Worm (Caenorhabditis elegans) whole organism, late embryonic: ENCODE data around the gene srg-9.

Experiments
- C38D4.7 ChIP-seq: fragments of 200-800 bp; sonication (Bioruptor generic); optimal IDR thresholded peaks from 2 replicates; lab custom pipeline; 2018; ENCODE audit warnings: mild to moderate bottlenecking, missing genetic modification characterization, moderate library complexity, missing compliant biosample characterization
- F13H6.1 ChIP-seq: sonication (generic microtip); optimal IDR thresholded peaks from 2 replicates; lab custom pipeline; 2016; ENCODE audit warnings: missing genetic modification characterization, missing compliant biosample characterization
- K02D7.2 ChIP-seq: sonication (generic microtip); optimal IDR thresholded peaks from 2 replicates; lab custom pipeline; 2017; ENCODE audit warnings: mild to moderate bottlenecking, missing genetic modification characterization, missing compliant biosample characterization
- K09A11.1 ChIP-seq: sonication (generic microtip); optimal IDR thresholded peaks from 2 replicates; lab custom pipeline; 2017; ENCODE audit warnings: antibody characterized with exemption, mild to moderate bottlenecking, missing genetic modification characterization, missing compliant biosample characterization; ENCODE audit not compliant: insufficient read depth
- Y22D7AL.16 ChIP-seq: sonication (generic microtip); optimal IDR thresholded peaks from 2 replicates; lab custom pipeline; 2016; ENCODE audit warnings: missing genetic modification characterization, missing compliant biosample characterization
- ahr-1 ChIP-seq: sonication (generic microtip); optimal IDR thresholded peaks from 2 replicates; lab custom pipeline; 2016; ENCODE audit warnings: missing genetic modification characterization, missing compliant biosample characterization
- ama-1 ChIP-seq: fragments of 150-350 bp; optimal IDR thresholded peaks from 2 replicates; lab custom pipeline; 2014
- ceh-18 ChIP-seq: sonication (generic microtip); optimal IDR thresholded peaks from 2 replicates; lab custom pipeline; 2016; ENCODE audit warnings: missing genetic modification characterization, missing compliant biosample characterization
- ceh-19 ChIP-seq: fragments of 200-800 bp; sonication (Bioruptor generic); optimal IDR thresholded peaks from 2 replicates; lab custom pipeline; 2018; ENCODE audit warnings: mild to moderate bottlenecking, missing genetic modification characterization, missing compliant biosample characterization
- ceh-2 ChIP-seq: sonication (generic microtip); optimal IDR thresholded peaks from 2 replicates; lab custom pipeline; 2016; ENCODE audit warnings: missing genotype, missing genetic modification characterization, missing compliant biosample characterization
- ceh-24 ChIP-seq: sonication (generic microtip); optimal IDR thresholded peaks from 2 replicates; lab custom pipeline; 2016; ENCODE audit warnings: mild to moderate bottlenecking, missing genetic modification characterization, missing compliant biosample characterization
- ceh-34 ChIP-seq: sonication (generic microtip); optimal IDR thresholded peaks from 2 replicates; lab custom pipeline; 2016; ENCODE audit warnings: mild to moderate bottlenecking, missing genetic modification characterization, missing compliant biosample characterization
- ceh-45 ChIP-seq: fragments of 200-800 bp; sonication (Bioruptor generic); IDR thresholded peaks from 2 replicates; pipeline ENCODE4 v1.3.6; 2022; ENCODE audit warnings: missing genetic modification reagents, missing genetic modification characterization, missing compliant biosample characterization
- ceh-48 ChIP-seq: sonication (generic microtip); optimal IDR thresholded peaks from 2 replicates; lab custom pipeline; 2016; ENCODE audit warnings: missing genetic modification characterization, inconsistent platforms, missing compliant biosample characterization
- ceh-6 ChIP-seq: fragments of 200-800 bp; sonication (Bioruptor generic); optimal IDR thresholded peaks from 2 replicates; lab custom pipeline; 2018; ENCODE audit warnings: mild to moderate bottlenecking, missing genetic modification characterization, missing compliant biosample characterization
- che-1 ChIP-seq: sonication (generic microtip); optimal IDR thresholded peaks from 2 replicates; lab custom pipeline; 2016; ENCODE audit warnings: mild to moderate bottlenecking, missing genetic modification characterization, missing compliant biosample characterization
- dmd-4 ChIP-seq: sonication (generic microtip); optimal IDR thresholded peaks from 2 replicates; lab custom pipeline; 2016; ENCODE audit warnings: borderline replicate concordance, missing genetic modification characterization, missing compliant biosample characterization
- elt-2 ChIP-seq: sonication (generic microtip); optimal IDR thresholded peaks from 2 replicates; lab custom pipeline; 2016; ENCODE audit warnings: missing genetic modification reagents, missing genetic modification characterization, missing compliant biosample characterization
- elt-4 ChIP-seq: sonication (generic microtip); optimal IDR thresholded peaks from 2 replicates; lab custom pipeline; 2016; ENCODE audit warnings: missing genetic modification characterization, missing compliant biosample characterization
- ets-4 ChIP-seq: sonication (generic microtip); optimal IDR thresholded peaks from 2 replicates; lab custom pipeline; 2016; ENCODE audit warnings: missing genetic modification characterization, missing compliant biosample characterization
- eyg-1 ChIP-seq: sonication (generic microtip); optimal IDR thresholded peaks from 2 replicates; lab custom pipeline; 2016; ENCODE audit warnings: missing genotype, missing genetic modification characterization, missing compliant biosample characterization
- fkh-10 ChIP-seq: fragments of 150-350 bp; optimal IDR thresholded peaks from 2 replicates; lab custom pipeline; 2014; ENCODE audit warnings: missing biosample characterization, missing genetic modification reagents, missing genetic modification characterization
- hlh-13 ChIP-seq: fragments of 200-800 bp; sonication (Bioruptor generic); optimal IDR thresholded peaks from 2 replicates; lab custom pipeline; 2018; ENCODE audit warnings: mild to moderate bottlenecking, missing genetic modification characterization, missing compliant biosample characterization
- hlh-15 ChIP-seq: sonication (generic microtip); optimal IDR thresholded peaks from 2 replicates; lab custom pipeline; 2016; ENCODE audit warnings: missing genetic modification characterization, missing compliant biosample characterization
- hlh-30 ChIP-seq: sonication (generic microtip); optimal IDR thresholded peaks from 2 replicates; lab custom pipeline; 2017; ENCODE audit warnings: antibody characterized with exemption, missing genetic modification characterization, missing compliant biosample characterization; ENCODE audit not compliant: insufficient read depth
- hlh-6 ChIP-seq: sonication (generic microtip); optimal IDR thresholded peaks from 2 replicates; lab custom pipeline; 2016; ENCODE audit warnings: missing genotype, missing genetic modification characterization, missing compliant biosample characterization
- hlh-8 ChIP-seq: sonication (generic microtip); optimal IDR thresholded peaks from 2 replicates; lab custom pipeline; 2016; ENCODE audit warnings: missing genotype, missing genetic modification characterization, missing compliant biosample characterization
- lim-6 ChIP-seq: sonication (generic microtip); optimal IDR thresholded peaks from 2 replicates; lab custom pipeline; 2016; ENCODE audit warnings: missing genetic modification characterization, missing compliant biosample characterization
- nfya-1 ChIP-seq: sonication (generic microtip); optimal IDR thresholded peaks from 2 replicates; lab custom pipeline; 2017; ENCODE audit warnings: missing genetic modification characterization, mild to moderate bottlenecking, missing compliant biosample characterization, antibody characterized with exemption, moderate library complexity
- nhr-11 ChIP-seq: fragments of 150-350 bp; optimal IDR thresholded peaks from 2 replicates; lab custom pipeline; 2014; ENCODE audit warnings: missing biosample characterization, missing genetic modification characterization
- nhr-232 ChIP-seq: sonication (generic microtip); optimal IDR thresholded peaks from 2 replicates; lab custom pipeline; 2016; ENCODE audit warnings: missing genetic modification characterization, missing compliant biosample characterization
- odd-2 ChIP-seq: sonication (generic microtip); optimal IDR thresholded peaks from 2 replicates; lab custom pipeline; 2017; ENCODE audit warnings: antibody characterized with exemption, mild to moderate bottlenecking, missing genetic modification characterization, missing compliant biosample characterization
- pag-3 ChIP-seq: sonication (generic microtip); optimal IDR thresholded peaks from 2 replicates; lab custom pipeline; 2016; ENCODE audit warnings: missing compliant biosample characterization, missing genetic modification characterization, borderline replicate concordance
- pat-9 ChIP-seq: fragments of 200-800 bp; sonication (Bioruptor generic); optimal IDR thresholded peaks from 2 replicates; lab custom pipeline; 2018; ENCODE audit warnings: mild to moderate bottlenecking, missing genetic modification characterization, moderate library complexity, missing compliant biosample characterization
- pha-2 ChIP-seq: sonication (generic microtip); optimal IDR thresholded peaks from 2 replicates; lab custom pipeline; 2017; ENCODE audit warnings: mild to moderate bottlenecking, missing genetic modification characterization, missing compliant biosample characterization
- pqm-1 ChIP-seq: sonication (generic microtip); optimal IDR thresholded peaks from 2 replicates; lab custom pipeline; 2016; ENCODE audit warnings: missing genetic modification characterization, missing compliant biosample characterization
- pros-1 ChIP-seq: fragments of 150-350 bp; optimal IDR thresholded peaks from 2 replicates; lab custom pipeline; 2014; ENCODE audit warnings: missing biosample characterization, missing genetic modification reagents, missing genetic modification characterization
- ref-2 ChIP-seq: sonication (generic microtip); optimal IDR thresholded peaks from 2 replicates; lab custom pipeline; 2016; ENCODE audit warnings: missing genetic modification characterization, missing compliant biosample characterization
- sox-4 ChIP-seq: sonication (generic microtip); optimal IDR thresholded peaks from 2 replicates; lab custom pipeline; 2017; ENCODE audit warnings: mild to moderate bottlenecking, missing genetic modification characterization, inconsistent platforms, missing compliant biosample characterization
- tbx-2 ChIP-seq: sonication (generic microtip); optimal IDR thresholded peaks from 2 replicates; lab custom pipeline; 2016; ENCODE audit warnings: missing genetic modification characterization, missing compliant biosample characterization
- ttx-3 ChIP-seq: sonication (generic microtip); optimal IDR thresholded peaks from 2 replicates; lab custom pipeline; 2016; ENCODE audit warnings: missing genetic modification reagents, missing genetic modification characterization, missing compliant biosample characterization
- unc-3 ChIP-seq, 2 experiments: fragments of 200-800 bp in 1 of 2; sonication (Bioruptor generic) in 1 of 2; sonication (generic microtip) in 1 of 2; conservative IDR thresholded peaks in 1 of 2; optimal IDR thresholded peaks in 1 of 2; 2 replicates each; pipeline versions ENCODE4 v1.3.6 to Lab custom; 2016 to 2022; ENCODE audit warnings: missing compliant biosample characterization in 2 of 2, missing genetic modification characterization in 2 of 2, missing genetic modification reagents in 1 of 2
- unc-55 ChIP-seq: sonication (generic microtip); optimal IDR thresholded peaks from 2 replicates; lab custom pipeline; 2017; ENCODE audit warnings: missing biosample characterization, missing genetic modification reagents, missing genetic modification characterization
- unc-86 ChIP-seq: sonication (generic microtip); optimal IDR thresholded peaks from 2 replicates; lab custom pipeline; 2016; ENCODE audit warnings: missing genetic modification characterization, missing compliant biosample characterization
- zip-5 ChIP-seq: sonication (generic microtip); optimal IDR thresholded peaks from 2 replicates; lab custom pipeline; 2016; ENCODE audit warnings: missing genetic modification characterization, missing compliant biosample characterization
- ztf-16 ChIP-seq: sonication (generic microtip); optimal IDR thresholded peaks from 2 replicates; lab custom pipeline; 2017; ENCODE audit warnings: missing genetic modification characterization, missing compliant biosample characterization

srg-9 gene

ce11 chrIII:6256675-6257074 lies at the start of gene srg-9:
srg-9 (minus strand) TSS chrIII:6256775.
- no peak for TF ChIP-seq ceh-18 (tag; lab: Kevin White, UChicago)
- TF ChIP-seq pha-2 (tag; lab: Kevin White, UChicago): no peak
- TF ChIP-seq ztf-16: no peak
- no peak for TF ChIP-seq ceh-34
- no peak for TF ChIP-seq lim-6 (tag; lab: Kevin White, UChicago)
- TF ChIP-seq sox-4 (tag; lab: Kevin White, UChicago): no peak
- TF ChIP-seq zip-5 (tag; lab: Kevin White, UChicago): no peak
- TF ChIP-seq ets-4: no peak
- no peak for TF ChIP-seq hlh-30 (tag; lab: Kevin White, UChicago)
- TF ChIP-seq hlh-13 (GFP tag; lab: Kevin White, UChicago): no peak
- TF ChIP-seq unc-3 (GFP tag; conservative IDR thresholded peaks at IDR 0.05; lab: Robert Waterston, UW): no peak
- TF ChIP-seq unc-3 (tag; optimal IDR thresholded peaks at IDR 0.05; lab: Kevin White, UChicago): no peak
- no peak for TF ChIP-seq ceh-24 (tag; lab: Kevin White, UChicago)
- no peak for TF ChIP-seq ceh-48 (tag; lab: Kevin White, UChicago)
- TF ChIP-seq unc-55 (GFP tag; lab: Kevin White, UChicago): no peak
- no peak for TF ChIP-seq K02D7.2 (tag; lab: Kevin White, UChicago)
- TF ChIP-seq tbx-2 (tag; lab: Kevin White, UChicago): no peak
- no peak for TF ChIP-seq ceh-45 (GFP tag; lab: Robert Waterston, UW)
- TF ChIP-seq eyg-1 (tag; lab: Kevin White, UChicago): no peak
- no peak for TF ChIP-seq Y22D7AL.16 (tag; lab: Kevin White, UChicago)

ce11 chrIII:6303787-6304186 lies 47.2 kb upstream of the srg-9 start:
- no peak for TF ChIP-seq unc-86 (tag; lab: Kevin White, UChicago)
- no peak for TF ChIP-seq ceh-19 (GFP tag; lab: Kevin White, UChicago)
- no peak for TF ChIP-seq odd-2 (tag; lab: Kevin White, UChicago)

ce11 chrIII:6303114-6303647 lies 46.6 kb upstream of the srg-9 start, which contains the start of gene F47D12.9:
F47D12.9 (minus strand) TSS chrIII:6303380.
- TF ChIP-seq nhr-11 (tag; lab: Kevin White, UChicago) (no peak), unc-55 (GFP tag; lab: Kevin White, UChicago) (peak; percentile 11), F13H6.1 (tag; lab: Kevin White, UChicago) (no peak), hlh-30 (tag; lab: Kevin White, UChicago) (peak; percentile 97), K09A11.1 (no peak), sox-4 (tag; lab: Kevin White, UChicago) (no peak), ama-1 (lab: Kevin White, UChicago) (no peak), ceh-34 (no peak), pat-9 (tag; lab: Kevin White, UChicago) (no peak), hlh-15 (tag; lab: Kevin White, UChicago) (no peak), fkh-10 (GFP tag; lab: Kevin White, UChicago) (no peak), che-1 (tag; lab: Kevin White, UChicago) (no peak), ets-4 (no peak), hlh-13 (GFP tag; lab: Kevin White, UChicago) (no peak), pqm-1 (no peak), pros-1 (no peak), lim-6 (tag; lab: Kevin White, UChicago) (no peak), ahr-1 (tag; lab: Kevin White, UChicago) (no peak), eyg-1 (tag; lab: Kevin White, UChicago) (no peak), ztf-16 (no peak), nfya-1 (peak; percentile 51), ttx-3 (tag; lab: Kevin White, UChicago) (no peak), ceh-6 (GFP tag; lab: Kevin White, UChicago) (no peak), hlh-8 (tag; lab: Kevin White, UChicago) (no peak), elt-2 (tag; lab: Kevin White, UChicago) (peak; percentile 81), hlh-6 (tag; lab: Kevin White, UChicago) (no peak), unc-3 (GFP tag; conservative IDR thresholded peaks at IDR 0.05; lab: Robert Waterston, UW) (no peak), unc-3 (tag; optimal IDR thresholded peaks at IDR 0.05; lab: Kevin White, UChicago) (no peak), dmd-4 (tag; lab: Kevin White, UChicago) (no peak), pha-2 (tag; lab: Kevin White, UChicago) (no peak), ceh-2 (tag; lab: Kevin White, UChicago) (no peak), elt-4 (tag; lab: Kevin White, UChicago) (no peak), pag-3 (tag; lab: Kevin White, UChicago) (no peak), nhr-232 (tag; lab: Kevin White, UChicago) (no peak), ref-2 (tag; lab: Kevin White, UChicago) (no peak), ceh-18 (tag; lab: Kevin White, UChicago) (peak; percentile 46), C38D4.7 (no peak)
